Worm (Caenorhabditis elegans) whole organism, mixed stage, embryonic: ENCODE results near the gene C24B5.4.

Experiments
- M03D4.4 ChIP-seq: sonication (generic microtip); optimal IDR thresholded peaks from 2 replicates; lab custom pipeline; 2017; ENCODE audit warnings: mild to moderate bottlenecking, missing genetic modification characterization, missing compliant biosample characterization
- bed-3 ChIP-seq: fragments of 200-800 bp; sonication (Bioruptor generic); optimal IDR thresholded peaks from 3 replicates; lab custom pipeline; 2018; ENCODE audit warnings: mild to moderate bottlenecking, missing genetic modification characterization, moderate library complexity, missing compliant biosample characterization
- blmp-1 ChIP-seq: fragments of 150-350 bp; optimal IDR thresholded peaks from 2 replicates; lab custom pipeline; 2014; ENCODE audit warnings: missing biosample characterization, missing genetic modification characterization
- ceh-39 ChIP-seq: fragments of 150-350 bp; optimal IDR thresholded peaks from 2 replicates; lab custom pipeline; 2014; ENCODE audit warnings: missing biosample characterization, missing genetic modification characterization
- ceh-83 ChIP-seq: fragments of 200-800 bp; sonication (Bioruptor generic); optimal IDR thresholded peaks from 2 replicates; lab custom pipeline; 2018; ENCODE audit warnings: mild to moderate bottlenecking, missing genetic modification characterization, missing compliant biosample characterization
- ces-1 ChIP-seq: fragments of 150-350 bp; optimal IDR thresholded peaks from 2 replicates; lab custom pipeline; 2014; ENCODE audit warnings: missing biosample characterization, missing genetic modification reagents, missing genetic modification characterization
- elt-3 ChIP-seq: fragments of 150-350 bp; optimal IDR thresholded peaks from 2 replicates; lab custom pipeline; 2014; ENCODE audit warnings: missing biosample characterization, missing genetic modification characterization
- flh-1 ChIP-seq: fragments of 200-800 bp; sonication (Bioruptor generic); optimal IDR thresholded peaks from 2 replicates; lab custom pipeline; 2018; ENCODE audit warnings: mild to moderate bottlenecking, missing genetic modification characterization, moderate library complexity, missing compliant biosample characterization
- ham-2 ChIP-seq: fragments of 200-800 bp; sonication (Bioruptor generic); optimal IDR thresholded peaks from 2 replicates; lab custom pipeline; 2018; ENCODE audit warnings: mild to moderate bottlenecking, missing genetic modification characterization, missing compliant biosample characterization
- hlh-1 ChIP-seq: fragments of 150-350 bp; optimal IDR thresholded peaks from 2 replicates; lab custom pipeline; 2014; ENCODE audit warnings: missing biosample characterization, missing genetic modification reagents, missing genetic modification characterization
- lin-13 ChIP-seq: fragments of 150-350 bp; optimal IDR thresholded peaks from 2 replicates; lab custom pipeline; 2014; ENCODE audit warnings: missing biosample characterization, missing genetic modification characterization
- lin-32 ChIP-seq: fragments of 200-800 bp; sonication (Bioruptor generic); optimal IDR thresholded peaks from 2 replicates; lab custom pipeline; 2018; ENCODE audit warnings: mild to moderate bottlenecking, missing genetic modification characterization, missing compliant biosample characterization
- lsy-2 ChIP-seq: fragments of 150-350 bp; optimal IDR thresholded peaks from 2 replicates; lab custom pipeline; 2014; ENCODE audit warnings: missing biosample characterization, missing genetic modification characterization
- mab-5 ChIP-seq: fragments of 150-350 bp; optimal IDR thresholded peaks from 2 replicates; lab custom pipeline; 2014; ENCODE audit warnings: missing biosample characterization, missing genetic modification characterization
- mep-1 ChIP-seq: fragments of 150-350 bp; optimal IDR thresholded peaks from 2 replicates; lab custom pipeline; 2017; ENCODE audit warnings: missing biosample characterization, missing genetic modification reagents, missing genetic modification characterization, inconsistent platforms
- mls-2 ChIP-seq: sonication (generic microtip); optimal IDR thresholded peaks from 2 replicates; lab custom pipeline; 2016; ENCODE audit warnings: mild to moderate bottlenecking, missing genetic modification characterization, moderate library complexity, missing compliant biosample characterization
- nhr-12 ChIP-seq: fragments of 150-350 bp; optimal IDR thresholded peaks from 2 replicates; lab custom pipeline; 2014; ENCODE audit warnings: missing biosample characterization, missing genetic modification characterization
- nhr-2 ChIP-seq: fragments of 150-350 bp; optimal IDR thresholded peaks from 2 replicates; lab custom pipeline; 2014; ENCODE audit warnings: missing biosample characterization, missing genetic modification characterization
- nhr-237 ChIP-seq: fragments of 150-350 bp; optimal IDR thresholded peaks from 2 replicates; lab custom pipeline; 2014; ENCODE audit warnings: missing biosample characterization, missing genetic modification characterization
- nhr-28 ChIP-seq: fragments of 150-350 bp; optimal IDR thresholded peaks from 2 replicates; lab custom pipeline; 2014; ENCODE audit warnings: missing biosample characterization, missing genetic modification characterization
- pha-4 ChIP-seq: fragments of 150-350 bp; optimal IDR thresholded peaks from 2 replicates; lab custom pipeline; 2018; ENCODE audit warnings: missing biosample characterization, missing genetic modification reagents, missing genetic modification characterization
- sem-2 ChIP-seq: fragments of 200-800 bp; sonication (Bioruptor generic); optimal IDR thresholded peaks from 2 replicates; lab custom pipeline; 2018; ENCODE audit warnings: mild to moderate bottlenecking, missing genetic modification characterization, missing compliant biosample characterization
- sptf-1 ChIP-seq: sonication (generic microtip); optimal IDR thresholded peaks from 2 replicates; lab custom pipeline; 2017; ENCODE audit warnings: mild to moderate bottlenecking, missing genetic modification characterization, moderate library complexity, missing compliant biosample characterization
- unc-120 ChIP-seq: sonication (generic microtip); optimal IDR thresholded peaks from 2 replicates; lab custom pipeline; 2017; ENCODE audit warnings: missing genetic modification characterization, missing compliant biosample characterization; ENCODE audit not compliant: poor library complexity, severe bottlenecking
- unc-62 ChIP-seq: fragments of 150-350 bp; optimal IDR thresholded peaks from 2 replicates; lab custom pipeline; 2014; ENCODE audit warnings: missing biosample characterization, missing genetic modification reagents, missing genetic modification characterization
- zip-8 ChIP-seq: fragments of 150-350 bp; optimal IDR thresholded peaks from 2 replicates; lab custom pipeline; 2014; ENCODE audit warnings: missing biosample characterization, missing genetic modification characterization
- ztf-11 ChIP-seq: fragments of 150-350 bp; optimal IDR thresholded peaks from 2 replicates; lab custom pipeline; 2014; ENCODE audit warnings: missing biosample characterization, missing genetic modification characterization

C24B5.4 gene

ce11 chrV:9197121-9197520 is at the start of gene C24B5.4:
TSS of gene C24B5.4 (minus strand) at chrV:9197326.
- TF ChIP-seq sptf-1 (tag; lab: Kevin White, UChicago) (no peak), lin-32 (GFP tag; lab: Kevin White, UChicago) (no peak), nhr-28 (no peak), mab-5 (tag; lab: Kevin White, UChicago) (no peak), blmp-1 (no peak), nhr-237 (no peak), nhr-12 (tag; lab: Kevin White, UChicago) (no peak), ceh-39 (tag; lab: Kevin White, UChicago) (no peak), bed-3 (GFP tag; lab: Kevin White, UChicago) (no peak), mep-1 (tag; lab: Kevin White, UChicago) (no peak), mls-2 (no peak), lin-13 (tag; lab: Kevin White, UChicago) (no peak), flh-1 (no peak), ztf-11 (tag; lab: Kevin White, UChicago) (no peak), nhr-2 (no peak), elt-3 (tag; lab: Kevin White, UChicago) (no peak)
- TF ChIP-seq, all 35 proteins: peak for 0

- TF ChIP-seq sem-2 = no peak
- no peak for TF ChIP-seq lsy-2
- TF ChIP-seq mep-1 (tag; lab: Kevin White, UChicago) = no peak
- TF ChIP-seq hlh-1 (tag; lab: Kevin White, UChicago) = no peak
- no peak for TF ChIP-seq bed-3 (GFP tag; lab: Kevin White, UChicago)
- TF ChIP-seq ceh-83 (GFP tag; lab: Kevin White, UChicago) = no peak
Measured at ce11 chrV:9246260-9246659, 49.1 kb upstream of the C24B5.4 start, which contains the start of gene aat-2. TSS of gene aat-2 (minus strand) at chrV:9246360.

- TF ChIP-seq hlh-1 (tag; lab: Kevin White, UChicago) = peak; percentile 36
- TF ChIP-seq zip-8 (tag; lab: Kevin White, UChicago) = no peak
- TF ChIP-seq lin-32 (GFP tag; lab: Kevin White, UChicago) = no peak
- TF ChIP-seq unc-120 = peak; percentile 55
- peak; percentile 13 for TF ChIP-seq lin-13 (tag; lab: Kevin White, UChicago)
- TF ChIP-seq ces-1 (GFP tag; lab: Kevin White, UChicago) = peak; percentile 77
- TF ChIP-seq lsy-2 = peak; percentile 21
- TF ChIP-seq mls-2 = no peak
- TF ChIP-seq M03D4.4 = no peak
- TF ChIP-seq nhr-237 = peak; percentile 69
- no peak for TF ChIP-seq elt-3 (tag; lab: Kevin White, UChicago)
- TF ChIP-seq mep-1 (tag; lab: Kevin White, UChicago) = peak; percentile 69
- TF ChIP-seq ham-2 = no peak
Measured at ce11 chrV:9243171-9243996, 46.3 kb upstream of the C24B5.4 start, which contains the start of gene glo-4. TSS of gene glo-4 (minus strand) at chrV:9243221.

- TF ChIP-seq nhr-237 (no peak), mep-1 (tag; lab: Kevin White, UChicago) (no peak), lin-13 (tag; lab: Kevin White, UChicago) (no peak), lsy-2 (no peak), ham-2 (no peak)
Measured at ce11 chrV:9232296-9232695, 35.2 kb upstream of the C24B5.4 start, which contains the start of gene F07C3.3. TSS of gene F07C3.3 (minus strand) at chrV:9232396.

ce11 chrV:9225675-9226144 is 28.6 kb upstream of the C24B5.4 start, which contains the start of gene F07C3.2:
TSS of gene F07C3.2 (plus strand) at chrV:9226094.
- peak; percentile 51 for TF ChIP-seq ces-1 (GFP tag; lab: Kevin White, UChicago)
- TF ChIP-seq bed-3 (GFP tag; lab: Kevin White, UChicago) = no peak
- TF ChIP-seq unc-120 = no peak

- TF ChIP-seq nhr-28 (no peak), lsy-2 (no peak)
Measured at ce11 chrV:9224981-9225380, 27.9 kb upstream of the C24B5.4 start.

ce11 chrV:9224377-9224776 is 27.3 kb upstream of the C24B5.4 start:
- no peak for TF ChIP-seq unc-62 (GFP tag; lab: Kevin White, UChicago)
- TF ChIP-seq mls-2 = no peak
- TF ChIP-seq zip-8 (tag; lab: Kevin White, UChicago) = no peak
- TF ChIP-seq pha-4 = no peak
- TF ChIP-seq mab-5 (tag; lab: Kevin White, UChicago) = no peak
